Fruit fly (Drosophila melanogaster) whole organism, embryonic: ENCODE data around the gene CG2256.

Experiments used
- CG10209 ChIP-seq: fragments of 200-800 bp; sonication (Bioruptor generic); optimal IDR thresholded peaks from 3 replicates; lab custom pipeline; 2017; ENCODE audit warnings: missing biosample characterization, mild to moderate bottlenecking, missing genetic modification characterization, missing genetic modification reagents
- CG11093 ChIP-seq: fragments of 200-800 bp; sonication (Bioruptor generic); IDR thresholded peaks from 3 replicates; pipeline ENCODE4 v1.3.6; 2022; ENCODE audit warnings: missing biosample characterization, missing genetic modification characterization
- CG11504 ChIP-seq: fragments of 200-800 bp; sonication (Bioruptor generic); optimal IDR thresholded peaks from 3 replicates; lab custom pipeline; 2019; ENCODE audit warnings: missing biosample characterization, mild to moderate bottlenecking, missing genetic modification characterization, moderate library complexity
- CG12071 ChIP-seq: fragments of 200-800 bp; sonication (Bioruptor generic); optimal IDR thresholded peaks from 3 replicates; lab custom pipeline; 2018; ENCODE audit warnings: missing biosample characterization, mild to moderate bottlenecking, missing genetic modification characterization
- CG12155 ChIP-seq: fragments of 200-800 bp; sonication (Bioruptor generic); optimal IDR thresholded peaks from 3 replicates; lab custom pipeline; 2016; ENCODE audit warnings: missing biosample characterization, missing genetic modification characterization
- CG12744 ChIP-seq: fragments of 200-800 bp; sonication (Bioruptor generic); optimal IDR thresholded peaks from 2 replicates; lab custom pipeline; 2016; ENCODE audit warnings: missing biosample characterization, missing genetic modification characterization
- CG13123 ChIP-seq: fragments of 200-800 bp; sonication (Bioruptor generic); optimal IDR thresholded peaks from 2 replicates; lab custom pipeline; 2016; ENCODE audit warnings: missing biosample characterization, missing genetic modification characterization
- CG14710 ChIP-seq: fragments of 200-800 bp; sonication (Bioruptor generic); optimal IDR thresholded peaks from 3 replicates; lab custom pipeline; 2019; ENCODE audit warnings: missing biosample characterization, mild to moderate bottlenecking, missing genetic modification characterization, moderate library complexity
- CG15073 ChIP-seq: fragments of 200-800 bp; sonication (Bioruptor generic); optimal IDR thresholded peaks from 2 replicates; lab custom pipeline; 2016; ENCODE audit warnings: missing biosample characterization, missing genetic modification characterization
- CG2875 ChIP-seq: fragments of 200-800 bp; sonication (Bioruptor generic); optimal IDR thresholded peaks from 2 replicates; lab custom pipeline; 2017; ENCODE audit warnings: missing biosample characterization, mild to moderate bottlenecking, missing genetic modification characterization, missing genetic modification reagents
- CG30403 ChIP-seq: fragments of 200-800 bp; sonication (Bioruptor generic); optimal IDR thresholded peaks from 3 replicates; lab custom pipeline; 2016; ENCODE audit warnings: missing biosample characterization, missing genetic modification characterization
- CG30431 ChIP-seq: fragments of 200-800 bp; sonication (Bioruptor generic); optimal IDR thresholded peaks from 2 replicates; lab custom pipeline; 2017; ENCODE audit warnings: missing biosample characterization, missing genetic modification characterization
- CG31224 ChIP-seq: fragments of 200-800 bp; sonication (Bioruptor generic); IDR thresholded peaks from 2 replicates; pipeline ENCODE4 v1.3.6; 2022; ENCODE audit warnings: missing biosample characterization, missing genetic modification characterization
- CG32767 ChIP-seq: fragments of 200-800 bp; sonication (Bioruptor generic); IDR thresholded peaks from 2 replicates; pipeline ENCODE4 v1.3.6; 2022; ENCODE audit warnings: missing biosample characterization, missing genetic modification characterization
- CG6254 ChIP-seq: fragments of 200-800 bp; sonication (Bioruptor generic); optimal IDR thresholded peaks from 3 replicates; lab custom pipeline; 2017; ENCODE audit warnings: mild to moderate bottlenecking, missing biosample characterization, missing genetic modification reagents, missing genetic modification characterization
- CG6791 ChIP-seq: fragments of 200-800 bp; sonication (Bioruptor generic); IDR thresholded peaks from 3 replicates; pipeline ENCODE4 v1.3.6; 2022; ENCODE audit warnings: missing biosample characterization, missing genetic modification characterization; ENCODE audit not compliant: partially characterized antibody
- CG7963 ChIP-seq: fragments of 200-800 bp; sonication (Bioruptor generic); IDR thresholded peaks from 3 replicates; pipeline ENCODE4 v1.3.6; 2022; ENCODE audit warnings: missing biosample characterization, missing genetic modification characterization; ENCODE audit not compliant: partially characterized antibody
- CoRest ChIP-seq: fragments of 200-800 bp; sonication (Bioruptor generic); optimal IDR thresholded peaks from 3 replicates; lab custom pipeline; 2018; ENCODE audit warnings: missing biosample characterization, mild to moderate bottlenecking, missing genetic modification characterization, moderate library complexity
- Dek ChIP-seq: fragments of 200-800 bp; sonication (Bioruptor generic); optimal IDR thresholded peaks from 3 replicates; lab custom pipeline; 2019; ENCODE audit warnings: missing biosample characterization, mild to moderate bottlenecking, missing genetic modification characterization, moderate library complexity
- Dref ChIP-seq: fragments of 200-800 bp; sonication (Bioruptor generic); IDR thresholded peaks from 2 replicates; pipeline ENCODE4 v1.3.6; 2022; ENCODE audit warnings: missing biosample characterization, missing genetic modification characterization
- Gsc ChIP-seq: fragments of 200-800 bp; sonication (Bioruptor generic); IDR thresholded peaks from 2 replicates; pipeline ENCODE4 v1.3.6; 2022; ENCODE audit warnings: missing biosample characterization, missing genetic modification characterization
- HHEX ChIP-seq: fragments of 200-800 bp; sonication (Bioruptor generic); optimal IDR thresholded peaks from 3 replicates; lab custom pipeline; 2017; ENCODE audit warnings: missing biosample characterization, mild to moderate bottlenecking, missing genetic modification characterization, missing genetic modification reagents
- HLH54F ChIP-seq: fragments of 200-800 bp; sonication (Bioruptor generic); optimal IDR thresholded peaks from 3 replicates; lab custom pipeline; 2016; ENCODE audit warnings: missing biosample characterization, missing genetic modification characterization
- Max ChIP-seq: fragments of 200-800 bp; sonication (Bioruptor generic); optimal IDR thresholded peaks from 2 replicates; lab custom pipeline; 2016; ENCODE audit warnings: missing biosample characterization, mild to moderate bottlenecking, missing genetic modification characterization
- NC2α ChIP-seq: fragments of 200-800 bp; sonication (Bioruptor generic); optimal IDR thresholded peaks from 2 replicates; lab custom pipeline; 2016; ENCODE audit warnings: missing biosample characterization, missing genetic modification characterization
- NK7.1 ChIP-seq: fragments of 200-800 bp; sonication (Bioruptor generic); optimal IDR thresholded peaks from 3 replicates; lab custom pipeline; 2016; ENCODE audit warnings: missing biosample characterization, missing genetic modification characterization
- Rx ChIP-seq: fragments of 200-800 bp; sonication (Bioruptor generic); IDR thresholded peaks from 2 replicates; pipeline ENCODE4 v1.3.6; 2022; ENCODE audit warnings: missing biosample characterization, missing genetic modification characterization
- Side ChIP-seq: fragments of 200-800 bp; sonication (Bioruptor generic); optimal IDR thresholded peaks from 2 replicates; lab custom pipeline; 2016; ENCODE audit warnings: missing biosample characterization, missing genetic modification characterization
- Sox102F ChIP-seq: fragments of 200-800 bp; sonication (Bioruptor generic); optimal IDR thresholded peaks from 2 replicates; lab custom pipeline; 2018; ENCODE audit warnings: missing biosample characterization, mild to moderate bottlenecking, missing genetic modification characterization, moderate library complexity
- Vsx1 ChIP-seq: fragments of 200-800 bp; sonication (Bioruptor generic); optimal IDR thresholded peaks from 2 replicates; lab custom pipeline; 2017; ENCODE audit warnings: missing biosample characterization, mild to moderate bottlenecking, missing genetic modification characterization, missing genetic modification reagents
- ase ChIP-seq: fragments of 200-800 bp; sonication (Bioruptor generic); IDR thresholded peaks from 3 replicates; pipeline ENCODE4 v1.3.6; 2022; ENCODE audit warnings: missing biosample characterization, missing genetic modification characterization
- bigmax ChIP-seq: fragments of 200-800 bp; sonication (Bioruptor generic); optimal IDR thresholded peaks from 2 replicates; lab custom pipeline; 2018; ENCODE audit warnings: missing biosample characterization, mild to moderate bottlenecking, missing genetic modification characterization
- cato ChIP-seq: fragments of 200-800 bp; sonication (Bioruptor generic); optimal IDR thresholded peaks from 2 replicates; lab custom pipeline; 2016; ENCODE audit warnings: missing biosample characterization, missing genetic modification characterization, borderline replicate concordance
- caup ChIP-seq: fragments of 200-800 bp; sonication (Bioruptor generic); optimal IDR thresholded peaks from 3 replicates; lab custom pipeline; 2017; ENCODE audit warnings: missing biosample characterization, mild to moderate bottlenecking, missing genetic modification characterization, moderate library complexity; ENCODE audit not compliant: severe bottlenecking
- crp ChIP-seq, 2 experiments: fragments of 200-800 bp; sonication (Bioruptor generic); optimal IDR thresholded peaks; 2 replicates in 1 of 2; 3 replicates in 1 of 2; lab custom pipeline; 2017; ENCODE audit warnings: missing biosample characterization in 2 of 2, missing genetic modification characterization in 2 of 2, mild to moderate bottlenecking in 1 of 2, moderate library complexity in 1 of 2
- disco-r ChIP-seq: fragments of 200-800 bp; sonication (Bioruptor generic); optimal IDR thresholded peaks from 2 replicates; lab custom pipeline; 2016; ENCODE audit warnings: missing biosample characterization, missing genetic modification characterization
- dm ChIP-seq: fragments of 200-800 bp; sonication (Bioruptor generic); optimal IDR thresholded peaks from 3 replicates; lab custom pipeline; 2016; ENCODE audit warnings: missing biosample characterization, missing genetic modification characterization
- esg ChIP-seq: fragments of 200-800 bp; sonication (Bioruptor generic); conservative IDR thresholded peaks from 2 replicates; pipeline ENCODE4 v1.3.6; 2022; ENCODE audit warnings: missing biosample characterization, missing genetic modification characterization
- fu2 ChIP-seq: fragments of 200-800 bp; sonication (Bioruptor generic); optimal IDR thresholded peaks from 2 replicates; lab custom pipeline; 2016; ENCODE audit warnings: missing biosample characterization, missing genetic modification characterization
- gfzf ChIP-seq: fragments of 200-800 bp; sonication (Bioruptor generic); optimal IDR thresholded peaks from 2 replicates; lab custom pipeline; 2016; ENCODE audit warnings: missing biosample characterization, mild to moderate bottlenecking, missing genetic modification characterization, moderate library complexity
- h ChIP-seq: fragments of >200 bp; optimal IDR thresholded peaks from 2 replicates; lab custom pipeline; 2017
- hth ChIP-seq: fragments of >200 bp; optimal IDR thresholded peaks from 2 replicates; lab custom pipeline; 2017; ENCODE audit warnings: inconsistent platforms
- inv ChIP-seq: fragments of 200-800 bp; sonication (Bioruptor generic); IDR thresholded peaks from 2 replicates; pipeline ENCODE4 v1.3.6; 2022; ENCODE audit warnings: missing biosample characterization, missing genetic modification characterization; ENCODE audit not compliant: partially characterized antibody
- klu ChIP-seq: fragments of 200-800 bp; sonication (Bioruptor generic); IDR thresholded peaks from 2 replicates; pipeline ENCODE4 v1.3.6; 2022; ENCODE audit warnings: missing biosample characterization, missing genetic modification characterization
- mam ChIP-seq: fragments of 200-800 bp; sonication (Bioruptor generic); optimal IDR thresholded peaks from 3 replicates; lab custom pipeline; 2016; ENCODE audit warnings: missing biosample characterization, missing genetic modification characterization
- shn ChIP-seq: fragments of 200-800 bp; sonication (Bioruptor generic); optimal IDR thresholded peaks from 3 replicates; lab custom pipeline; 2016; ENCODE audit warnings: missing biosample characterization, missing genetic modification characterization
- tup ChIP-seq: fragments of 200-800 bp; sonication (Bioruptor generic); optimal IDR thresholded peaks from 2 replicates; lab custom pipeline; 2016; ENCODE audit warnings: missing biosample characterization, mild to moderate bottlenecking, missing genetic modification characterization, moderate library complexity
- twi ChIP-seq: fragments of 200-800 bp; optimal IDR thresholded peaks from 2 replicates; lab custom pipeline; 2019; ENCODE audit warnings: missing biosample characterization, mild to moderate bottlenecking, missing genetic modification characterization, moderate library complexity
- wdn ChIP-seq: fragments of 200-800 bp; sonication (Bioruptor generic); IDR thresholded peaks from 2 replicates; pipeline ENCODE4 v1.3.6; 2022; ENCODE audit warnings: missing biosample characterization, missing genetic modification characterization

CG2256 gene

DNA sequence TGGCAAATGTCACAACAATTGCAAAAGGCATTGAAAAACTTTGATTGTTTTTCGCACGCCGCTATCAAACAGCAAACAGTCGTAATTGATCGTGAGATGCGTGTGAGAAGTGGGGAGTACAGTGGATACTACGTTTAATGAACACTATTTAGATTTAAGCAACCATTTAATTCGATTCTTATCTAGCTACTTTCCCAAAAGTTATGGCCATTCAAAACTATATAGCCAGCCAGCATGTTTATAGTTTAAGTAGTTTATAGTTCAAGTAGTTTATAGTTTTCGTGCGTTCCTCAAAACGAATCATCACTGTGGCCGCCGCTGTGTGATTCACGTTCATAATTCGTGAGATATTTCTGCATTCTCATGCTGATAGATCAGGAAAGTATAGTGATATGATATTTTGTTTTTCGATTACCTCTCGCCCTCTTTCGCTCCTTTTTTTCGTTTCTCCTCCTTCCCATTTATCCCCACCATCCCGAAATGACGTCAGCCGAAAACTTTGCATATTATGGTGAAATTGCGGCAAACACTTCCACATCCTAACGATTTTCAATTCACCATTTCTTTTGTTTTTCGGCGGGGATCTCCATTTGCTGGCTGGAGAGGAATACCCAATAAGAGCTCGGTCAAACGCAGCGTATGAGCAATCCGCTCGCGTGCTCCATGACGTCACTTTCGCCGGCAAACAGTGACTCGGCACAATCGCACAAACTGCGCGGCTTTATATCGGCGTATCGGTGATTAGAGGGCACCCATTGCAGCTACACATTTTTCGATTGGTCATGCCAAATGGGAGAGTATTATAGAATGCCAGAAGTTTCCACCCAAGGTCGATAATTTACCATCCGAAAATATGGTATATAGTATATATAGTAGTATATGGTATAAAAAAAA is 26.6 kb upstream of the CG2256 start (continued):
- TF ChIP-seq dm (GFP tag; lab: Kevin White, UChicago) (no peak), CG10209 (GFP tag; lab: Kevin White, UChicago) (peak; percentile 44), disco-r (peak; percentile 4), CG12744 (GFP tag; lab: Kevin White, UChicago) (peak; percentile 33), CG11504 (tag; lab: Kevin White, UChicago) (peak; percentile 62), Dek (tag; lab: Kevin White, UChicago) (peak; percentile 79), fu2 (GFP tag; lab: Kevin White, UChicago) (peak; percentile 36), Side (peak; percentile 29), Dref (GFP tag; lab: Robert Waterston, UW) (no peak), CG6254 (no peak), CG30403 (GFP tag; lab: Kevin White, UChicago) (peak; percentile 52), CG14710 (tag; lab: Kevin White, UChicago) (no peak), ase (GFP tag; lab: Robert Waterston, UW) (no peak), cato (GFP tag; lab: Kevin White, UChicago) (no peak), mam (GFP tag; lab: Kevin White, UChicago) (peak; percentile 74), Sox102F (GFP tag; lab: Kevin White, UChicago) (peak; percentile 30), CoRest (peak; percentile 70), bigmax (GFP tag; lab: Kevin White, UChicago) (no peak), wdn (peak; percentile 72), Gsc (GFP tag; lab: Robert Waterston, UW) (no peak), caup (GFP tag; lab: Kevin White, UChicago) (peak; percentile 67), CG2875 (GFP tag; lab: Kevin White, UChicago) (no peak), NC2α (GFP tag; lab: Kevin White, UChicago) (no peak), h (lab: Kevin White, UChicago) (no peak), Max (GFP tag; lab: Kevin White, UChicago) (no peak), CG11093 (0 out of 3 replicates have a peak, but pooled peaks have one; percentile 42), esg (GFP tag; lab: Robert Waterston, UW) (peak; percentile 42), twi (no peak), HLH54F (GFP tag; lab: Kevin White, UChicago) (peak; percentile 63), gfzf (GFP tag; lab: Kevin White, UChicago) (no peak), CG31224 (peak; percentile 62), CG30431 (GFP tag; lab: Kevin White, UChicago) (no peak), HHEX (peak; percentile 66), Vsx1 (GFP tag; lab: Kevin White, UChicago) (no peak), CG32767 (no peak), shn (GFP tag; lab: Kevin White, UChicago) (peak; percentile 14), Rx (GFP tag; lab: Robert Waterston, UW) (peak; percentile 47; the same call in 1 of the 2 replicates), CG13123 (GFP tag; lab: Kevin White, UChicago) (no peak), CG7963 (no peak), CG12155 (GFP tag; lab: Kevin White, UChicago) (peak; percentile 63), klu (GFP tag; lab: Robert Waterston, UW) (peak; percentile 57; the same call in 1 of the 2 replicates), CG6791 (GFP tag; lab: Robert Waterston, UW) (no peak), inv (GFP tag; lab: Robert Waterston, UW) (no peak), CG15073 (GFP tag; lab: Kevin White, UChicago) (no peak), hth (lab: Kevin White, UChicago) (no peak), CG12071 (peak; percentile 34), crp (GFP tag; optimal IDR thresholded peaks at IDR 0.05; lab: Kevin White, UChicago) (no peak), NK7.1 (GFP tag; lab: Kevin White, UChicago) (peak; percentile 18), tup (GFP tag; lab: Kevin White, UChicago) (peak; percentile 6)
